Worm (Caenorhabditis elegans): ENCODE measurements around the gene B0250.8.

Gene B0250.8

DNA sequence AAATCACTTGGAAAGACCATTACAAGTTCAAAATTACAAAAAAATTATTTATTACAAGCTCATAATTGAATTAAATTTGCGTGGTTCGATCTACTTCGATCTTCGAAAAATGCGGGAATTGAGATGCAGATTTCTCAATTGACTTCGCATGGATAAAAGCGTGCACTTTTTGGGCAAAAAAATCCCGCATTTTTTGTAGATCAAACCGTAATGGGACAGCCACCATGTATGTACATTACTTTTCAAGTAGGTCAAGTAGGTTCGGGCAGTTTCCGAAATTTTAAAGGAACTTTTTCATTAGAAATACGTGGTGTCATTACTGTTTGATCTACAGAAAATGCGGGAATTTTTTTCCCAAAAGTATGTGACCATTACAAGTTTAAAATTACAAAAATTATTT lies 27.3 kb upstream of the B0250.8 start:
- TF ChIP-seq ces-1 (GFP tag; optimal IDR thresholded peaks at IDR 0.05) = no peak
- no peak for TF ChIP-seq efl-1 (optimal IDR thresholded peaks at IDR 0.05)
- TF ChIP-seq efl-1 (GFP tag; optimal IDR thresholded peaks at IDR 0.05 in 1 of 2) = peak in 1 of 2 experiments; percentile 25
- no peak for TF ChIP-seq fkh-10 (GFP tag; optimal IDR thresholded peaks at IDR 0.05)
- no peak for TF ChIP-seq nhr-71 (tag; optimal IDR thresholded peaks at IDR 0.05)
- TF ChIP-seq elt-2 (tag; optimal IDR thresholded peaks at IDR 0.05) = peak; percentile 38
- no peak for TF ChIP-seq unc-62 (GFP tag; optimal IDR thresholded peaks at IDR 0.05)
- TF ChIP-seq ceh-90 (tag; optimal IDR thresholded peaks at IDR 0.05) = no peak
- TF ChIP-seq ceh-88 (GFP tag; IDR thresholded peaks at IDR 0.05) = no peak
- no peak for TF ChIP-seq hlh-17 (GFP tag; optimal IDR thresholded peaks at IDR 0.05; ENCODE audit: borderline replicate concordance)
- TF ChIP-seq nhr-20 (tag; optimal IDR thresholded peaks at IDR 0.05) = no peak
- no peak for TF ChIP-seq nhr-85 (tag)
- TF ChIP-seq nhr-237 (tag; optimal IDR thresholded peaks at IDR 0.05) = no peak
- TF ChIP-seq tbx-2 (tag; optimal IDR thresholded peaks at IDR 0.05) = no peak
- TF ChIP-seq lin-39 (tag; optimal IDR thresholded peaks at IDR 0.05) = no peak
- TF ChIP-seq sox-4 (tag; optimal IDR thresholded peaks at IDR 0.05) = no peak

DNA sequence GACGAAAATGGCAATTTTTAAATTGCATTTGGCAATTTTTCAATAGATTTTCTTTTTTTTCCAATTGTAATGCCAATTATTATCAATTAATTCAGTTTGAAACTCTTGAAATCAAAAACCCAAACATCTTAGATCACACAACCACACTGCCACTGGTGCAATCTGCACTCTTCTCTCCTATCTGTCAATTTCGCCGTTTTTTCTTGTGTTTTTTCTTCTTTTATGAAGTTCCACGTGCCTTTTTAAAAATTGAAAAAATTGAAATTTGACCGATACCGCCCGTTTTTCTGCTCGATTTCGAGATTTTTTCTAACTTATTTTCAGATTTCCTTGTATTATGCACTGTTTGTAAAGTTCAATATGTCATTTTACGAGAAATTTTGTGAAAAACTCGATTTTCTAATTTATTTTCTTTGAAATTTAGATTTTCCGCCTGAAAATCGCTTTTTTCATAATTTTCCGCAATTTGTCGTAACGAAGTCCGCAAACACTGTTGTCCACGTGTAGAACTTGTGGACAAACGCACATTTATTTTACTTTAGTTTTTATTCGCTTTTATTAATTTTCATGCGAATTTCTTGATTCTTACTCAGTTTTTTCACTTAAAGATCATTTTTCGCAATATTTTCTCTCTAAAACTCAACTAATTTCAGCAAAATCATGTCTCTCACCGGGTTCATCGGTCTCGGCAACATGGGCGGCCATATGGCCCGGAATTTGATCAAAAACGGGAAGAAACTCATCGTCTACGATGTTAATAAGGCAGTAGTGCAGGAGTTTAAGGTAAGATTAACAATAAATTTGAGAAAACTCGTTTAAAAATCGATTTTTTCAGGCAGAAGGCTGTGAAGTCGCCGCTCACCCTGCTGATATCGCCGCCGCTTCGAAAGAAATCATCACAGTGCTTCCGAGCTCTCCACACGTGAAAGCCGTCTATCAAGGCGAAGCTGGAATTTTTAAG lies 23.3 kb upstream of the B0250.8 start, which contains the start of gene B0250.5:
TSS of gene B0250.5 (plus strand) at position 654 of the 961 bp plus-strand sequence.
- TF ChIP-seq pag-3 (tag; optimal IDR thresholded peaks at IDR 0.05; ENCODE audit: borderline replicate concordance, insufficient read depth) = no peak
- TF ChIP-seq C04F5.9 (tag; optimal IDR thresholded peaks at IDR 0.05) = no peak
- TF ChIP-seq elt-2 (tag; optimal IDR thresholded peaks at IDR 0.05) = no peak
- no peak for TF ChIP-seq sup-37 (GFP tag; optimal IDR thresholded peaks at IDR 0.05)
- TF ChIP-seq lin-15B (tag; optimal IDR thresholded peaks at IDR 0.05) = no peak
- TF ChIP-seq nhr-71 (tag; optimal IDR thresholded peaks at IDR 0.05) = peak; percentile 68
- no peak for TF ChIP-seq zag-1 (tag; optimal IDR thresholded peaks at IDR 0.05)
- TF ChIP-seq pax-3 (tag; optimal IDR thresholded peaks at IDR 0.05) = no peak
- no peak for TF ChIP-seq C34B4.2 (tag; optimal IDR thresholded peaks at IDR 0.05)
- no peak for TF ChIP-seq efl-3 (GFP tag; optimal IDR thresholded peaks at IDR 0.05)
- no peak for TF ChIP-seq unc-130 (tag; optimal IDR thresholded peaks at IDR 0.05)
- no peak for TF ChIP-seq lir-3 (tag; optimal IDR thresholded peaks at IDR 0.05; ENCODE audit: poor library complexity)
- TF ChIP-seq nhr-76 (tag; optimal IDR thresholded peaks at IDR 0.05) = no peak
- TF ChIP-seq ceh-82 (tag; optimal IDR thresholded peaks at IDR 0.05) = peak in 2 of 3 experiments; percentile 1 to 28
- TF ChIP-seq nhr-84 (tag; optimal IDR thresholded peaks at IDR 0.05) = no peak
- no peak for TF ChIP-seq mab-9 (GFP tag; IDR thresholded peaks at IDR 0.05)
- no peak for TF ChIP-seq aha-1 (tag; optimal IDR thresholded peaks at IDR 0.05)
- TF ChIP-seq ceh-8 (GFP tag; optimal IDR thresholded peaks at IDR 0.05) = no peak
- no peak for TF ChIP-seq ama-1 (optimal IDR thresholded peaks at IDR 0.05)
- peak; percentile 69 for TF ChIP-seq mep-1 (tag; optimal IDR thresholded peaks at IDR 0.05)
- TF ChIP-seq sptf-1 (tag; optimal IDR thresholded peaks at IDR 0.05) = no peak
- peak; percentile 82 for TF ChIP-seq xbp-1 (tag; optimal IDR thresholded peaks at IDR 0.05)
- TF ChIP-seq lin-13 (GFP tag; optimal IDR thresholded peaks at IDR 0.05) = no peak
- TF ChIP-seq ceh-63 (GFP tag; optimal IDR thresholded peaks at IDR 0.05) = no peak
- TF ChIP-seq efl-1 (optimal IDR thresholded peaks at IDR 0.05) = peak; percentile 46 to 73
- peak; percentile 72 to 94 for TF ChIP-seq efl-1 (GFP tag; optimal IDR thresholded peaks at IDR 0.05 in 1 of 2)
- TF ChIP-seq ztf-11 (tag; optimal IDR thresholded peaks at IDR 0.05) = no peak
- no peak for TF ChIP-seq mef-2 (tag; optimal IDR thresholded peaks at IDR 0.05)
- no peak for TF ChIP-seq grh-1 (GFP tag; IDR thresholded peaks at IDR 0.05)
- TF ChIP-seq nhr-20 (tag; optimal IDR thresholded peaks at IDR 0.05) = peak; percentile 56
- peak; percentile 90 for TF ChIP-seq F16B12.6 (tag; optimal IDR thresholded peaks at IDR 0.05)
- peak; percentile 72 for TF ChIP-seq isw-1 (GFP tag; IDR thresholded peaks at IDR 0.05)
- TF ChIP-seq nhr-12 (tag; optimal IDR thresholded peaks at IDR 0.05) = no peak
- TF ChIP-seq blmp-1 (tag; optimal IDR thresholded peaks at IDR 0.05) = peak; percentile 22
- no peak for TF ChIP-seq rnt-1 (tag; optimal IDR thresholded peaks at IDR 0.05)
- TF ChIP-seq hlh-4 (tag; optimal IDR thresholded peaks at IDR 0.05) = no peak
- TF ChIP-seq hlh-17 (GFP tag; optimal IDR thresholded peaks at IDR 0.05; ENCODE audit: borderline replicate concordance) = no peak
- TF ChIP-seq nhr-237 (tag; optimal IDR thresholded peaks at IDR 0.05) = no peak
- peak; percentile 56 to 77 (median 63) for TF ChIP-seq dpl-1 (GFP tag; optimal IDR thresholded peaks at IDR 0.05)
- no peak for TF ChIP-seq Y116A8C.19 (tag; optimal IDR thresholded peaks at IDR 0.05; ENCODE audit: borderline replicate concordance)
